Worm (Caenorhabditis elegans): ENCODE results near the gene bus-18.

bus-18 gene

DNA sequence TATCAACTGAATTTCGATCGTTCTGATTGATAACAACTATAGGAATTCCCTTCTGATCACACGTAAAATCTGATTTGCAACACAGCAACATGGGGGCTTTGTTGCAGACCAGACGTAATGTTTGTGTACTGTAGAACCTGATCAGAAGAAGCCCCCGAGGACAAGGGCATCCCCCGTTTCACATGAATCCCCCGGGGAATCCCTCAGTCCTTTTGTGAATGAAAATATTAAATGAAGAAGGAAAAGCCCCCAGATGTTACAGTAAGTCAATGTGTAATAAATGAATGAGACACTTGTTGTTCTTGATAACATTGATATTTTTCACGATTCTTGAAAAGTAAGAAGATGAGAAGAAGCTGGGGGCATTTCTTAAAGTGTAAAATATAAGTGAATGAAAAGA is 20.7 kb downstream of the bus-18 start:
- no peak for TF ChIP-seq swsn-7 (tag; optimal IDR thresholded peaks at IDR 0.05)
- no peak for TF ChIP-seq nhr-11 (tag; optimal IDR thresholded peaks at IDR 0.05)
- no peak for TF ChIP-seq lin-35 (GFP tag; optimal IDR thresholded peaks at IDR 0.05)
- no peak for TF ChIP-seq unc-130 (tag; optimal IDR thresholded peaks at IDR 0.05)
- TF ChIP-seq nhr-12 (tag; optimal IDR thresholded peaks at IDR 0.05): no peak
- TF ChIP-seq nhr-84 (tag; optimal IDR thresholded peaks at IDR 0.05): no peak
- TF ChIP-seq ceh-63 (GFP tag; optimal IDR thresholded peaks at IDR 0.05): no peak
- no peak for TF ChIP-seq egl-13 (tag; optimal IDR thresholded peaks at IDR 0.05)
- no peak for TF ChIP-seq pqm-1 (tag; optimal IDR thresholded peaks at IDR 0.05)
- no peak for TF ChIP-seq F16B12.6 (tag; optimal IDR thresholded peaks at IDR 0.05)
- TF ChIP-seq nhr-19 (GFP tag; conservative IDR thresholded peaks at IDR 0.05): no peak
- no peak for TF ChIP-seq Y116A8C.19 (tag; optimal IDR thresholded peaks at IDR 0.05; ENCODE audit: borderline replicate concordance)
- no peak for TF ChIP-seq unc-30 (tag; optimal IDR thresholded peaks at IDR 0.05)
- TF ChIP-seq vab-15 (tag; optimal IDR thresholded peaks at IDR 0.05): no peak

DNA sequence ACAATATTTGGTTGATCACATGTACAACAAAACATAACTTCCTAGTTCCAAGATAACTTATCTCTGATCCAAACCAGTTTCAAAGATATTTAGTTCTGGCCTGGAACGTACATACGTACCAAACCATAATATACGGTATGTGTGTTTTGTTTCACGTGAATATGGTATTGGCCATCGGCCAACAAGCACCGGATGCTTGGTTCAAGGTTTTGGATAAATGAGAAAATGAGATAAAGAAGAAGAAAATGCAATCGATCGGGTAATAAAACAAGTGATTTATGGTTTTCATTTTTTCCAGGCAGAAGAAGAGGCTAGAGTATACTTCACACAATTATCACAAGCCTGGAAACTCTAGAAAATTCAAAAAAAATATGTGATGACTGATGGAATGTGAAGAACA is 21.8 kb downstream of the bus-18 start:
- TF ChIP-seq lsy-2 (tag; optimal IDR thresholded peaks at IDR 0.05) (peak in 1 of 2 experiments; percentile 11), mab-9 (GFP tag; IDR thresholded peaks at IDR 0.05) (no peak), swsn-7 (tag; optimal IDR thresholded peaks at IDR 0.05) (no peak), elt-3 (tag; optimal IDR thresholded peaks at IDR 0.05) (peak in 2 of 6 experiments; percentile 75 to 87), xbp-1 (tag; optimal IDR thresholded peaks at IDR 0.05) (no peak), mdl-1 (tag; optimal IDR thresholded peaks at IDR 0.05) (peak in 1 of 2 experiments; percentile 29), Y116A8C.19 (tag; optimal IDR thresholded peaks at IDR 0.05; ENCODE audit: borderline replicate concordance) (no peak), fos-1 (tag; optimal IDR thresholded peaks at IDR 0.05) (no peak), efl-3 (GFP tag; optimal IDR thresholded peaks at IDR 0.05) (no peak), isw-1 (GFP tag; IDR thresholded peaks at IDR 0.05) (no peak), F16B12.6 (tag; optimal IDR thresholded peaks at IDR 0.05) (no peak), nhr-47 (tag; optimal IDR thresholded peaks at IDR 0.05) (no peak), tbx-2 (tag; optimal IDR thresholded peaks at IDR 0.05) (peak; percentile 13), nhr-237 (tag; optimal IDR thresholded peaks at IDR 0.05) (no peak), hlh-4 (tag; optimal IDR thresholded peaks at IDR 0.05) (no peak), lin-35 (GFP tag; optimal IDR thresholded peaks at IDR 0.05) (no peak), dsc-1 (tag; optimal IDR thresholded peaks at IDR 0.05) (no peak), irx-1 (tag; optimal IDR thresholded peaks at IDR 0.05) (no peak), blmp-1 (tag; optimal IDR thresholded peaks at IDR 0.05) (peak; percentile 73), nhr-71 (tag; optimal IDR thresholded peaks at IDR 0.05) (peak; percentile 68), hlh-17 (GFP tag; optimal IDR thresholded peaks at IDR 0.05; ENCODE audit: borderline replicate concordance) (no peak), nhr-20 (tag; optimal IDR thresholded peaks at IDR 0.05) (peak; percentile 76), C04F5.9 (tag; optimal IDR thresholded peaks at IDR 0.05) (no peak), jun-1 (tag; optimal IDR thresholded peaks at IDR 0.05) (no peak), egl-13 (tag; optimal IDR thresholded peaks at IDR 0.05) (no peak), ceh-90 (tag; optimal IDR thresholded peaks at IDR 0.05) (no peak), alr-1 (tag; optimal IDR thresholded peaks at IDR 0.05; ENCODE audit: borderline replicate concordance) (no peak), elt-2 (tag; optimal IDR thresholded peaks at IDR 0.05) (no peak), vab-15 (tag; optimal IDR thresholded peaks at IDR 0.05) (no peak), nhr-90 (tag; optimal IDR thresholded peaks at IDR 0.05; ENCODE audit: poor library complexity) (peak; percentile 43), nhr-85 (tag) (peak; percentile 89), lin-39 (tag; optimal IDR thresholded peaks at IDR 0.05) (no peak), snpc-4 (tag; optimal IDR thresholded peaks at IDR 0.05) (no peak), fkh-4 (tag; optimal IDR thresholded peaks at IDR 0.05; ENCODE audit: borderline replicate concordance) (no peak), C16A3.4 (tag; optimal IDR thresholded peaks at IDR 0.05) (peak; percentile 4), snu-23 (GFP tag; optimal IDR thresholded peaks at IDR 0.05) (peak; percentile 32), grh-1 (GFP tag; IDR thresholded peaks at IDR 0.05) (peak; percentile 64), unc-62 (GFP tag; optimal IDR thresholded peaks at IDR 0.05) (no peak), lin-13 (GFP tag; optimal IDR thresholded peaks at IDR 0.05) (no peak), mep-1 (tag; optimal IDR thresholded peaks at IDR 0.05) (no peak), unc-30 (tag; optimal IDR thresholded peaks at IDR 0.05) (no peak), egl-27 (tag; optimal IDR thresholded peaks at IDR 0.05) (no peak), nhr-19 (GFP tag; conservative IDR thresholded peaks at IDR 0.05) (peak; percentile 38), nhr-76 (tag; optimal IDR thresholded peaks at IDR 0.05) (no peak), mef-2 (tag; optimal IDR thresholded peaks at IDR 0.05) (no peak)

Data from whole organism, L1 larva.